Fruit fly (Drosophila melanogaster) whole organism, embryonic: ENCODE measurements around the gene dls.

Experiments used
- CG10267 ChIP-seq: fragments of 200-800 bp; sonication (Bioruptor generic); optimal IDR thresholded peaks from 2 replicates; lab custom pipeline; 2018; ENCODE audit warnings: missing biosample characterization, mild to moderate bottlenecking, missing genetic modification characterization, moderate library complexity
- CG10431 ChIP-seq: fragments of 200-800 bp; sonication (Bioruptor generic); optimal IDR thresholded peaks from 3 replicates; lab custom pipeline; 2018; ENCODE audit warnings: missing biosample characterization, mild to moderate bottlenecking, missing genetic modification characterization
- CG11560 ChIP-seq: fragments of 200-800 bp; sonication (Bioruptor generic); IDR thresholded peaks from 3 replicates; pipeline ENCODE4 v1.3.6; 2022; ENCODE audit warnings: missing biosample characterization, missing genetic modification characterization
- CG12155 ChIP-seq: fragments of 200-800 bp; sonication (Bioruptor generic); optimal IDR thresholded peaks from 3 replicates; lab custom pipeline; 2016; ENCODE audit warnings: missing biosample characterization, missing genetic modification characterization
- CG13624 ChIP-seq: fragments of 200-800 bp; sonication (Bioruptor generic); optimal IDR thresholded peaks from 2 replicates; lab custom pipeline; 2016; ENCODE audit warnings: missing biosample characterization, missing genetic modification characterization
- CG13775 ChIP-seq: fragments of 200-800 bp; sonication (Bioruptor generic); optimal IDR thresholded peaks from 3 replicates; lab custom pipeline; 2017; ENCODE audit warnings: missing biosample characterization, mild to moderate bottlenecking, missing genetic modification characterization
- CG15514 ChIP-seq: fragments of 200-800 bp; sonication (Bioruptor generic); optimal IDR thresholded peaks from 3 replicates; lab custom pipeline; 2017; ENCODE audit warnings: missing biosample characterization, missing genetic modification characterization, mild to moderate bottlenecking, moderate library complexity, missing genetic modification reagents
- CG1603 ChIP-seq: fragments of 200-800 bp; sonication (Bioruptor generic); optimal IDR thresholded peaks from 2 replicates; lab custom pipeline; 2019; ENCODE audit warnings: missing biosample characterization, mild to moderate bottlenecking, missing genetic modification characterization, moderate library complexity
- CG30403 ChIP-seq: fragments of 200-800 bp; sonication (Bioruptor generic); optimal IDR thresholded peaks from 3 replicates; lab custom pipeline; 2016; ENCODE audit warnings: missing biosample characterization, missing genetic modification characterization
- CG31224 ChIP-seq: fragments of 200-800 bp; sonication (Bioruptor generic); IDR thresholded peaks from 2 replicates; pipeline ENCODE4 v1.3.6; 2022; ENCODE audit warnings: missing biosample characterization, missing genetic modification characterization
- CG31365 ChIP-seq: fragments of 200-800 bp; sonication (Bioruptor generic); optimal IDR thresholded peaks from 2 replicates; lab custom pipeline; 2018; ENCODE audit warnings: missing biosample characterization, mild to moderate bottlenecking, missing genetic modification characterization
- CG7372 ChIP-seq: fragments of 200-800 bp; sonication (Bioruptor generic); IDR thresholded peaks from 2 replicates; pipeline ENCODE4 v1.3.6; 2022; ENCODE audit warnings: missing biosample characterization, missing genetic modification characterization
- CG7556 ChIP-seq: fragments of 200-800 bp; sonication (Bioruptor generic); optimal IDR thresholded peaks from 2 replicates; lab custom pipeline; 2017; ENCODE audit warnings: missing biosample characterization, mild to moderate bottlenecking, missing genetic modification characterization
- CG9215 ChIP-seq: fragments of 200-800 bp; sonication (Bioruptor generic); IDR thresholded peaks from 2 replicates; pipeline ENCODE4 v1.3.6; 2022; ENCODE audit warnings: missing biosample characterization, missing genetic modification characterization
- CG9876 ChIP-seq: fragments of 200-800 bp; sonication (Bioruptor generic); optimal IDR thresholded peaks from 2 replicates; lab custom pipeline; 2016; ENCODE audit warnings: missing biosample characterization, missing genetic modification characterization
- D19A ChIP-seq: fragments of 200-800 bp; optimal IDR thresholded peaks from 3 replicates; lab custom pipeline; 2019; ENCODE audit warnings: missing biosample characterization, mild to moderate bottlenecking, missing genetic modification characterization, moderate library complexity
- Dll ChIP-seq: fragments of 200-800 bp; sonication (Bioruptor generic); IDR thresholded peaks from 4 replicates; pipeline ENCODE4 v1.3.6; 2022; ENCODE audit warnings: missing biosample characterization, missing genetic modification characterization; ENCODE audit not compliant: partially characterized antibody
- Doc2 ChIP-seq: fragments of 200-800 bp; sonication (Bioruptor generic); IDR thresholded peaks from 2 replicates; pipeline ENCODE4 v1.3.6; 2022; ENCODE audit warnings: missing biosample characterization, missing genetic modification characterization
- Drgx ChIP-seq: fragments of 200-800 bp; sonication (Bioruptor generic); IDR thresholded peaks from 2 replicates; pipeline ENCODE4 v1.3.6; 2022; ENCODE audit warnings: missing biosample characterization, missing genetic modification characterization
- NC2β ChIP-seq: fragments of 200-800 bp; sonication (Bioruptor generic); optimal IDR thresholded peaks from 2 replicates; lab custom pipeline; 2016; ENCODE audit warnings: missing biosample characterization, missing genetic modification characterization
- Oaz ChIP-seq: fragments of 200-800 bp; sonication (Bioruptor generic); IDR thresholded peaks from 2 replicates; pipeline ENCODE4 v1.3.6; 2022; ENCODE audit warnings: missing biosample characterization, missing genetic modification characterization
- Oli ChIP-seq: fragments of 200-800 bp; sonication (Bioruptor generic); optimal IDR thresholded peaks from 2 replicates; lab custom pipeline; 2018; ENCODE audit warnings: missing biosample characterization, mild to moderate bottlenecking, missing genetic modification characterization, moderate library complexity
- Sox100B ChIP-seq: fragments of 200-800 bp; sonication (Bioruptor generic); optimal IDR thresholded peaks from 3 replicates; lab custom pipeline; 2018; ENCODE audit warnings: missing biosample characterization, mild to moderate bottlenecking, missing genetic modification characterization
- Sry-δ ChIP-seq: fragments of 200-800 bp; sonication (Bioruptor generic); optimal IDR thresholded peaks from 2 replicates; lab custom pipeline; 2016; ENCODE audit warnings: missing biosample characterization, missing genetic modification characterization
- Taf1 ChIP-seq: fragments of 200-800 bp; sonication (Bioruptor generic); IDR thresholded peaks from 2 replicates; pipeline ENCODE4 v1.3.6; 2022; ENCODE audit warnings: missing biosample characterization, missing genetic modification characterization
- al ChIP-seq: fragments of 200-800 bp; sonication (Bioruptor generic); IDR thresholded peaks from 2 replicates; pipeline ENCODE4 v1.3.6; 2022; ENCODE audit warnings: missing biosample characterization, missing genetic modification characterization
- ato ChIP-seq: fragments of 200-800 bp; sonication (Bioruptor generic); IDR thresholded peaks from 2 replicates; pipeline ENCODE4 v1.3.6; 2022; ENCODE audit warnings: missing biosample characterization, missing genetic modification characterization; ENCODE audit not compliant: partially characterized antibody
- chinmo ChIP-seq: fragments of 200-800 bp; sonication (Bioruptor generic); IDR thresholded peaks from 4 replicates; pipeline ENCODE4 v1.3.6; 2022; ENCODE audit warnings: missing biosample characterization, missing genetic modification characterization; ENCODE audit not compliant: partially characterized antibody
- corto ChIP-seq: fragments of 200-800 bp; sonication (Bioruptor generic); optimal IDR thresholded peaks from 2 replicates; lab custom pipeline; 2016; ENCODE audit warnings: missing biosample characterization, mild to moderate bottlenecking, missing genetic modification characterization, moderate library complexity
- da ChIP-seq: fragments of 200-800 bp; sonication (Bioruptor generic); optimal IDR thresholded peaks from 2 replicates; lab custom pipeline; 2016; ENCODE audit warnings: missing biosample characterization, missing genetic modification characterization
- dysf ChIP-seq: fragments of 200-800 bp; sonication (Bioruptor generic); IDR thresholded peaks from 3 replicates; pipeline ENCODE4 v1.3.6; 2022; ENCODE audit warnings: missing biosample characterization, missing genetic modification characterization
- fd3F ChIP-seq: fragments of 200-800 bp; sonication (Bioruptor generic); optimal IDR thresholded peaks from 2 replicates; lab custom pipeline; 2018; ENCODE audit warnings: missing biosample characterization, mild to moderate bottlenecking, missing genetic modification characterization, moderate library complexity
- grn ChIP-seq: fragments of 200-800 bp; sonication (Bioruptor generic); optimal IDR thresholded peaks from 3 replicates; lab custom pipeline; 2017; ENCODE audit warnings: missing biosample characterization, missing genetic modification characterization
- lbe ChIP-seq: fragments of 200-800 bp; sonication (Bioruptor generic); optimal IDR thresholded peaks from 2 replicates; lab custom pipeline; 2016; ENCODE audit warnings: missing biosample characterization, mild to moderate bottlenecking, missing genetic modification characterization
- nom ChIP-seq: fragments of 200-800 bp; sonication (Bioruptor generic); optimal IDR thresholded peaks from 2 replicates; lab custom pipeline; 2017; ENCODE audit warnings: missing biosample characterization, missing genetic modification characterization, mild to moderate bottlenecking, moderate library complexity, missing genetic modification reagents
- pb ChIP-seq: fragments of 200-800 bp; sonication (Bioruptor generic); optimal IDR thresholded peaks from 3 replicates; lab custom pipeline; 2016; ENCODE audit warnings: missing biosample characterization, missing genetic modification characterization
- rib ChIP-seq: fragments of 200-800 bp; sonication (Bioruptor generic); IDR thresholded peaks from 2 replicates; pipeline ENCODE4 v1.3.6; 2022; ENCODE audit warnings: missing biosample characterization, missing genetic modification characterization
- sqz ChIP-seq: fragments of 200-800 bp; sonication (Bioruptor generic); optimal IDR thresholded peaks from 3 replicates; lab custom pipeline; 2018; ENCODE audit warnings: missing biosample characterization, mild to moderate bottlenecking, missing genetic modification characterization
- ssp ChIP-seq: fragments of 200-800 bp; sonication (Bioruptor generic); IDR thresholded peaks from 2 replicates; pipeline ENCODE4 v1.3.6; 2022; ENCODE audit warnings: missing biosample characterization, missing genetic modification characterization

The dls gene

DNA sequence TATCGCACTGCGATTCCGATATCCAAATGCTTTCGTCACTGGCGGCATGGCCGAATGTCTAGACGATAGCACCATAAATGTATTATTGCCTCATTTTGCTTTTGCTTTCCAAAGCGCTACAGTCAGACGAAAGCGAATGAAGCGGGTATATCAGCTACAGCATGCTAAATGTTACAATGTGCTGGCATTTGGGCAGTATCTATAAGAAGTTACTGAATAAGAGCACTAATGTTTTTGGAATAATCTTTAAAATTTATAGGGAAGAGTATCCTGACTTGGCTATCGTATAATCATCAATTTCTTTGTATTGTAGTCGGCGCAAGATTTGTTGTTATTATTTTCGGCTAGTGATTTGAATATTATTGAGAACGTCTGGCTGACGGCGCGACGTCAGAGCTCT lies 2.1 kb downstream of the dls start (continued):
- TF ChIP-seq CG13624 (peak; percentile 88), Sox100B (peak; percentile 58), dysf (peak; percentile 92), chinmo (GFP tag; lab: Robert Waterston, UW) (no peak), CG10267 (tag; lab: Kevin White, UChicago) (peak; percentile 43), CG12155 (GFP tag; lab: Kevin White, UChicago) (peak; percentile 66), pb (GFP tag; lab: Kevin White, UChicago) (peak; percentile 53), Oli (tag; lab: Kevin White, UChicago) (peak; percentile 73), CG7556 (GFP tag; lab: Kevin White, UChicago) (peak; percentile 46), Doc2 (GFP tag; lab: Robert Waterston, UW) (peak; percentile 73), ato (GFP tag; lab: Robert Waterston, UW) (no peak), Taf1 (GFP tag; lab: Robert Waterston, UW) (peak; percentile 79), CG30403 (GFP tag; lab: Kevin White, UChicago) (peak; percentile 76), NC2β (GFP tag; lab: Kevin White, UChicago) (peak; percentile 9), al (GFP tag; lab: Robert Waterston, UW) (peak; percentile 77), Dll (GFP tag; lab: Robert Waterston, UW) (no peak), CG31365 (tag; lab: Kevin White, UChicago) (peak; percentile 45), CG15514 (peak; percentile 76), sqz (GFP tag; lab: Kevin White, UChicago) (no peak), CG10431 (GFP tag; lab: Kevin White, UChicago) (no peak), fd3F (GFP tag; lab: Kevin White, UChicago) (peak; percentile 82), grn (no peak), Sry-δ (GFP tag; lab: Kevin White, UChicago) (peak; percentile 41), CG7372 (peak; percentile 82), Oaz (peak; percentile 77), CG13775 (GFP tag; lab: Kevin White, UChicago) (peak; percentile 47), CG9215 (GFP tag; lab: Robert Waterston, UW) (no peak)

DNA sequence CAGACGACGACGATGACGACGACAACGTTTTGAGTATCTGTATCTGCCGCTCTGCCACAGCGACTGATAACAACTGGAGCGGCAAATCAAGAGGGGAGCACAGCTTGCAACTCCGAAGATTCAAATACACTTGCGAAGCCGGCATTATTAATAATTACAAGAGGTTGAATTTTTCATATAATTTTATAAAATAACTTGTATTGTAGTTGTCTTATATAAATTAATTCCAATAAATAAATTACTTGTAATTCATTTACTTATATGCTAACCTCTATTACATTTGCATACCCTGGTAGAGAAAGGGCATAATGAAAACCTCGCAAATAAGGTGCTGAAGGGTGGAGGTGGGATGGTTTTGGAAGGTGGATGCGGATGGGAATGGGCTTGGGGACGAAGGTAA lies 3.0 kb downstream of the dls start:
- TF ChIP-seq rib (GFP tag; lab: Robert Waterston, UW) (no peak), ssp (GFP tag; lab: Robert Waterston, UW) (no peak), nom (GFP tag; lab: Kevin White, UChicago) (peak; percentile 6), corto (GFP tag; lab: Kevin White, UChicago) (peak; percentile 31), CG1603 (tag; lab: Kevin White, UChicago) (no peak), CG11560 (no peak), CG9876 (GFP tag; lab: Kevin White, UChicago) (no peak), CG31224 (GFP tag; lab: Robert Waterston, UW) (no peak), D19A (tag; lab: Kevin White, UChicago) (peak; percentile 53), Drgx (GFP tag; lab: Robert Waterston, UW) (0 out of 2 replicates have a peak, but pooled peaks have one; percentile 23), lbe (GFP tag; lab: Kevin White, UChicago) (peak; percentile 3), da (no peak), CG12155 (GFP tag; lab: Kevin White, UChicago) (no peak)
